Fruit fly (Drosophila melanogaster): ENCODE measurements around the gene CG45060.

- TF ChIP-seq kay (GFP tag; optimal IDR thresholded peaks at IDR 0.05): no peak
- TF ChIP-seq D19A (tag; optimal IDR thresholded peaks at IDR 0.05): no peak
- no peak for TF ChIP-seq Taf1 (GFP tag; IDR thresholded peaks at IDR 0.05)
- no peak for TF ChIP-seq zf30C (GFP tag; optimal IDR thresholded peaks at IDR 0.05)
- TF ChIP-seq CG1529 (GFP tag; optimal IDR thresholded peaks at IDR 0.05): no peak
- TF ChIP-seq pita (GFP tag; optimal IDR thresholded peaks at IDR 0.05): no peak
- TF ChIP-seq Awh (GFP tag; IDR thresholded peaks at IDR 0.05): no peak
- no peak for TF ChIP-seq Fer1 (GFP tag; optimal IDR thresholded peaks at IDR 0.05)
- TF ChIP-seq CG9876 (GFP tag; optimal IDR thresholded peaks at IDR 0.05): no peak
These were observed 24.5 kb upstream of the CG45060 start for dm6 chrX:9892834-9893233.

Data from whole organism, embryonic.